Fruit fly (Drosophila melanogaster) whole organism, embryonic: Measurements from ENCODE around the gene CG4957.

ENCODE experiments used
- Aef1 ChIP-seq: fragments of 200-800 bp; sonication (Bioruptor generic); IDR thresholded peaks from 3 replicates; pipeline ENCODE4 v1.3.6; 2022; ENCODE audit warnings: missing biosample characterization, missing genetic modification characterization
- Atf6 ChIP-seq: fragments of 200-800 bp; sonication (Bioruptor generic); IDR thresholded peaks from 2 replicates; pipeline ENCODE4 v1.3.6; 2022; ENCODE audit warnings: missing biosample characterization, missing genetic modification characterization
- Bdp1 ChIP-seq: fragments of 200-800 bp; sonication (Bioruptor generic); optimal IDR thresholded peaks from 3 replicates; lab custom pipeline; 2016; ENCODE audit warnings: missing biosample characterization, missing genetic modification characterization
- CG11398 ChIP-seq: fragments of 200-800 bp; sonication (Bioruptor generic); optimal IDR thresholded peaks from 2 replicates; lab custom pipeline; 2016; ENCODE audit warnings: missing biosample characterization, missing genetic modification characterization
- CG11504 ChIP-seq: fragments of 200-800 bp; sonication (Bioruptor generic); optimal IDR thresholded peaks from 3 replicates; lab custom pipeline; 2019; ENCODE audit warnings: missing biosample characterization, mild to moderate bottlenecking, missing genetic modification characterization, moderate library complexity
- CG14710 ChIP-seq: fragments of 200-800 bp; sonication (Bioruptor generic); optimal IDR thresholded peaks from 3 replicates; lab custom pipeline; 2019; ENCODE audit warnings: missing biosample characterization, mild to moderate bottlenecking, missing genetic modification characterization, moderate library complexity
- CG1603 ChIP-seq: fragments of 200-800 bp; sonication (Bioruptor generic); optimal IDR thresholded peaks from 2 replicates; lab custom pipeline; 2019; ENCODE audit warnings: missing biosample characterization, mild to moderate bottlenecking, missing genetic modification characterization, moderate library complexity
- CG16815 ChIP-seq: fragments of 200-800 bp; sonication (Bioruptor generic); optimal IDR thresholded peaks from 3 replicates; lab custom pipeline; 2017; ENCODE audit warnings: missing biosample characterization, mild to moderate bottlenecking, missing genetic modification characterization
- CG17361 ChIP-seq: fragments of 200-800 bp; sonication (Bioruptor generic); IDR thresholded peaks from 3 replicates; pipeline ENCODE4 v1.3.6; 2022; ENCODE audit warnings: missing biosample characterization, missing genetic modification characterization
- CG30020 ChIP-seq: fragments of 200-800 bp; optimal IDR thresholded peaks from 2 replicates; lab custom pipeline; 2019; ENCODE audit warnings: missing biosample characterization, mild to moderate bottlenecking, missing genetic modification characterization, moderate library complexity
- CG30431 ChIP-seq: fragments of 200-800 bp; sonication (Bioruptor generic); optimal IDR thresholded peaks from 2 replicates; lab custom pipeline; 2017; ENCODE audit warnings: missing biosample characterization, missing genetic modification characterization
- CG5953 ChIP-seq: fragments of 200-800 bp; sonication (Bioruptor generic); IDR thresholded peaks from 2 replicates; pipeline ENCODE4 v1.3.6; 2022; ENCODE audit warnings: missing biosample characterization, missing genetic modification characterization
- CG6175 ChIP-seq: fragments of 200-800 bp; sonication (Bioruptor generic); IDR thresholded peaks from 3 replicates; pipeline ENCODE4 v1.3.6; 2022; ENCODE audit warnings: missing biosample characterization, missing genetic modification characterization
- CG6272 ChIP-seq: fragments of 200-800 bp; sonication (Bioruptor generic); IDR thresholded peaks from 2 replicates; pipeline ENCODE4 v1.3.6; 2022; ENCODE audit warnings: missing biosample characterization, missing genetic modification characterization
- CG7839 ChIP-seq: fragments of 200-800 bp; sonication (Bioruptor generic); optimal IDR thresholded peaks from 3 replicates; lab custom pipeline; 2018; ENCODE audit warnings: missing biosample characterization, mild to moderate bottlenecking, missing genetic modification characterization, moderate library complexity
- CG7987 ChIP-seq: fragments of 200-800 bp; sonication (Bioruptor generic); optimal IDR thresholded peaks from 2 replicates; lab custom pipeline; 2018; ENCODE audit warnings: missing biosample characterization, mild to moderate bottlenecking, missing genetic modification characterization, moderate library complexity
- CG9215 ChIP-seq: fragments of 200-800 bp; sonication (Bioruptor generic); IDR thresholded peaks from 2 replicates; pipeline ENCODE4 v1.3.6; 2022; ENCODE audit warnings: missing biosample characterization, missing genetic modification characterization
- CTCF ChIP-seq: fragments of 200-800 bp; sonication (Bioruptor generic); optimal IDR thresholded peaks from 2 replicates; lab custom pipeline; 2017; ENCODE audit warnings: missing biosample characterization, mild to moderate bottlenecking, missing genetic modification characterization, moderate library complexity
- CrebB ChIP-seq: fragments of 200-800 bp; sonication (Bioruptor generic); optimal IDR thresholded peaks from 3 replicates; lab custom pipeline; 2018; ENCODE audit warnings: missing biosample characterization, mild to moderate bottlenecking, missing genetic modification characterization
- Dref ChIP-seq: fragments of 200-800 bp; sonication (Bioruptor generic); IDR thresholded peaks from 2 replicates; pipeline ENCODE4 v1.3.6; 2022; ENCODE audit warnings: missing biosample characterization, missing genetic modification characterization
- Lhr ChIP-seq: fragments of 200-800 bp; sonication (Bioruptor generic); optimal IDR thresholded peaks from 3 replicates; lab custom pipeline; 2017; ENCODE audit warnings: mild to moderate bottlenecking, missing biosample characterization, missing genetic modification reagents, missing genetic modification characterization
- Myb ChIP-seq: fragments of 200-800 bp; sonication (Bioruptor generic); optimal IDR thresholded peaks from 2 replicates; lab custom pipeline; 2016; ENCODE audit warnings: missing biosample characterization, missing genetic modification characterization
- NC2β ChIP-seq: fragments of 200-800 bp; sonication (Bioruptor generic); optimal IDR thresholded peaks from 2 replicates; lab custom pipeline; 2016; ENCODE audit warnings: missing biosample characterization, missing genetic modification characterization
- Nf-YB ChIP-seq: fragments of 200-800 bp; sonication (Bioruptor generic); optimal IDR thresholded peaks from 3 replicates; lab custom pipeline; 2019; ENCODE audit warnings: missing biosample characterization, mild to moderate bottlenecking, missing genetic modification characterization, moderate library complexity
- Pdp1 ChIP-seq, 2 experiments: fragments of 200-800 bp; sonication (Bioruptor generic); optimal IDR thresholded peaks; 3 replicates each; lab custom pipeline; 2016; ENCODE audit warnings: missing biosample characterization in 2 of 2, missing genetic modification characterization in 2 of 2, mild to moderate bottlenecking in 1 of 2, moderate library complexity in 1 of 2
- Sin3A ChIP-seq: fragments of >200 bp; optimal IDR thresholded peaks from 2 replicates; lab custom pipeline; 2018
- Sry-δ ChIP-seq: fragments of 200-800 bp; sonication (Bioruptor generic); optimal IDR thresholded peaks from 2 replicates; lab custom pipeline; 2016; ENCODE audit warnings: missing biosample characterization, missing genetic modification characterization
- amos ChIP-seq: fragments of 200-800 bp; sonication (Bioruptor generic); IDR thresholded peaks from 2 replicates; pipeline ENCODE4 v1.3.6; 2022; ENCODE audit warnings: missing biosample characterization, missing genetic modification characterization; ENCODE audit not compliant: partially characterized antibody
- aop ChIP-seq: fragments of 200-800 bp; sonication (Bioruptor generic); IDR thresholded peaks from 2 replicates; pipeline ENCODE4 v1.3.6; 2022; ENCODE audit warnings: missing biosample characterization, missing genetic modification characterization
- bowl ChIP-seq: fragments of 200-800 bp; sonication (Bioruptor generic); IDR thresholded peaks from 2 replicates; pipeline ENCODE4 v1.3.6; 2022; ENCODE audit warnings: missing biosample characterization, missing genetic modification characterization
- crp ChIP-seq, 2 experiments: fragments of 200-800 bp; sonication (Bioruptor generic); optimal IDR thresholded peaks; 2 replicates in 1 of 2; 3 replicates in 1 of 2; lab custom pipeline; 2017; ENCODE audit warnings: missing biosample characterization in 2 of 2, missing genetic modification characterization in 2 of 2, mild to moderate bottlenecking in 1 of 2, moderate library complexity in 1 of 2
- disco-r ChIP-seq: fragments of 200-800 bp; sonication (Bioruptor generic); optimal IDR thresholded peaks from 2 replicates; lab custom pipeline; 2016; ENCODE audit warnings: missing biosample characterization, missing genetic modification characterization
- dmrt11E ChIP-seq: fragments of 200-800 bp; sonication (Bioruptor generic); optimal IDR thresholded peaks from 3 replicates; lab custom pipeline; 2018; ENCODE audit warnings: missing biosample characterization, mild to moderate bottlenecking, missing genetic modification characterization, moderate library complexity
- h ChIP-seq: fragments of >200 bp; optimal IDR thresholded peaks from 2 replicates; lab custom pipeline; 2017
- jumu ChIP-seq: fragments of 200-800 bp; sonication (Bioruptor generic); optimal IDR thresholded peaks from 3 replicates; lab custom pipeline; 2016; ENCODE audit warnings: missing biosample characterization, missing genetic modification characterization
- lilli ChIP-seq: fragments of 200-800 bp; sonication (Bioruptor generic); optimal IDR thresholded peaks from 3 replicates; lab custom pipeline; 2016; ENCODE audit warnings: missing biosample characterization, missing genetic modification characterization
- lola ChIP-seq, 3 experiments: fragments of >200 bp in 2 of 3; fragments of 200-800 bp in 1 of 3; sonication (Bioruptor generic) in 1 of 3; optimal IDR thresholded peaks; 2 replicates each; lab custom pipeline; 2017 to 2019; ENCODE audit warnings: missing biosample characterization in 3 of 3, missing genetic modification characterization in 3 of 3, mild to moderate bottlenecking in 1 of 3, moderate library complexity in 1 of 3
- mirr ChIP-seq: fragments of 200-800 bp; sonication (Bioruptor generic); optimal IDR thresholded peaks from 3 replicates; lab custom pipeline; 2018; ENCODE audit warnings: missing biosample characterization, mild to moderate bottlenecking, missing genetic modification characterization
- nmo ChIP-seq: fragments of 200-800 bp; sonication (Bioruptor generic); optimal IDR thresholded peaks from 2 replicates; lab custom pipeline; 2018; ENCODE audit warnings: missing biosample characterization, mild to moderate bottlenecking, missing genetic modification characterization, moderate library complexity
- onecut ChIP-seq: fragments of 200-800 bp; sonication (Bioruptor generic); IDR thresholded peaks from 2 replicates; pipeline ENCODE4 v1.3.6; 2022; ENCODE audit warnings: missing biosample characterization, missing genetic modification characterization
- pan ChIP-seq, 4 experiments: fragments of >200 bp in 3 of 4; fragments of 200-800 bp in 1 of 4; sonication (Bioruptor generic) in 1 of 4; optimal IDR thresholded peaks in 3 of 4; IDR thresholded peaks in 1 of 4; 2 replicates each; pipeline versions ENCODE4 v1.3.6 to Lab custom; 2017 to 2022; ENCODE audit warnings: missing biosample characterization in 2 of 4, missing genetic modification characterization in 2 of 4, mixed read lengths in 1 of 4
- pb ChIP-seq: fragments of 200-800 bp; sonication (Bioruptor generic); optimal IDR thresholded peaks from 3 replicates; lab custom pipeline; 2016; ENCODE audit warnings: missing biosample characterization, missing genetic modification characterization
- phol ChIP-seq: fragments of 200-800 bp; sonication (Bioruptor generic); optimal IDR thresholded peaks from 3 replicates; lab custom pipeline; 2018; ENCODE audit warnings: missing biosample characterization, mild to moderate bottlenecking, missing genetic modification characterization, moderate library complexity
- rib ChIP-seq: fragments of 200-800 bp; sonication (Bioruptor generic); IDR thresholded peaks from 2 replicates; pipeline ENCODE4 v1.3.6; 2022; ENCODE audit warnings: missing biosample characterization, missing genetic modification characterization
- sens ChIP-seq: fragments of 200-800 bp; sonication (Bioruptor generic); peaks from one replicate; lab custom pipeline; 2016; ENCODE audit warnings: missing biosample characterization, missing genetic modification characterization
- sob ChIP-seq: fragments of 200-800 bp; sonication (Bioruptor generic); IDR thresholded peaks from 2 replicates; pipeline ENCODE4 v1.3.6; 2022; ENCODE audit warnings: missing biosample characterization, missing genetic modification characterization
- ssp ChIP-seq: fragments of 200-800 bp; sonication (Bioruptor generic); IDR thresholded peaks from 2 replicates; pipeline ENCODE4 v1.3.6; 2022; ENCODE audit warnings: missing biosample characterization, missing genetic modification characterization
- stwl ChIP-seq: fragments of 200-800 bp; sonication (Bioruptor generic); optimal IDR thresholded peaks from 3 replicates; lab custom pipeline; 2018; ENCODE audit warnings: missing biosample characterization, mild to moderate bottlenecking, missing genetic modification characterization, moderate library complexity
- sug ChIP-seq: fragments of 200-800 bp; optimal IDR thresholded peaks from 2 replicates; lab custom pipeline; 2019; ENCODE audit warnings: missing biosample characterization, mild to moderate bottlenecking, missing genetic modification characterization, moderate library complexity
- ttk ChIP-seq: fragments of 200-800 bp; sonication (Bioruptor generic); IDR thresholded peaks from 2 replicates; pipeline ENCODE4 v2.1.2; 2022; ENCODE audit warnings: missing biosample characterization, missing genetic modification characterization

CG4957 gene

DNA sequence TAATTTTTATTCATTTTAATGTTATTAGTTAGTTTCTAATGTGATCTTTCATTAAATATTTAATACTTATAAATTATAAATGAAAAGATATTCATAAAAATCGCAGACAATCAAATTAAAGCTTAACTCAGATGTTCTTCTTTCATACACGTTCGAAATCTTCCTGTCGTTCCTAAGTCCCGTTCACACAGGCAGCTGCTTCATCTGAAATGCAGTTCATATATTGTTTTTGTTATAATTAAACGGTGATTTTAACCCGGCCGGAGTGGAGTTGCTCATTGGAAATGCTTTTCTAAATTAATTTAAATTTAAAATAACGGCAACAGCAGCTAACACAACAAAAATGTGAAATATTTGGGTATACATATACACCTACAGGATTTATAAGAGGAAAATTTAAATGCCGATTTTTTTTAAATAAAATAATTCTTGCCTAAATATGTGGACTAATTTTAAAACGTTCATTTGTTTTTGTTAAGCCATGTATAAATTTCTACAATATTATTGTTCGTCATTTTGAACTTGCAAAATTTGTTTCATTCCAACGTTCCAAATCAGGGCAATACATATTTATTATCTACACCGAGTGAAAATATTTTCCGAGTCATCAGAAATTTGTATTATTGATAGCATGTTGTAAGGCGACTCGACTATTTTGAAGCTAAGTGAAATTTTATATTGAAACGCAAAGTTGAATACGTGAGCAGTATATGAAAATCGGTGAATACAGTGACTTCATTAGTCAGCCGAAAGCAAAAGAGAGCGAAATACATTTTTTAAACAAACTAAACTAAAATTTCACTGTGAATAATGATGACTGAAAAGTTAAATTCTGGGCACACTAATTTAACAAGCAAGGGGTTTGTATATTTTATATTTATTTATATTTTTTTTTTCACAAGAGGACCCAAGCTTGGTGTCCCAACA is 29.7 kb upstream of the CG4957 start, which contains the start of gene me31B (continued):
- TF ChIP-seq CrebB (tag; lab: Kevin White, UChicago) (no peak), sug (tag; lab: Kevin White, UChicago) (no peak), NC2β (GFP tag; lab: Kevin White, UChicago) (no peak), bowl (no peak), CG30431 (GFP tag; lab: Kevin White, UChicago) (no peak), CG6272 (GFP tag; lab: Robert Waterston, UW) (no peak), pb (no peak), mirr (GFP tag; lab: Kevin White, UChicago) (no peak), phol (tag; lab: Kevin White, UChicago) (peak; percentile 60), CG5953 (GFP tag; lab: Robert Waterston, UW) (no peak), jumu (no peak), CG9215 (no peak), rib (GFP tag; lab: Robert Waterston, UW) (no peak), Pdp1 (GFP tag; optimal IDR thresholded peaks at IDR 0.05; lab: Kevin White, UChicago) (peak in 1 of 2 experiments; percentile 15), h (lab: Kevin White, UChicago) (no peak), aop (GFP tag; lab: Robert Waterston, UW) (no peak), dmrt11E (peak; percentile 14), CG30020 (tag; lab: Kevin White, UChicago) (peak; percentile 100), CG14710 (tag; lab: Kevin White, UChicago) (peak; percentile 33), sens (GFP tag; lab: Kevin White, UChicago) (peak; percentile 9), CG16815 (GFP tag; lab: Kevin White, UChicago) (no peak), lilli (GFP tag; lab: Kevin White, UChicago) (no peak), CG1603 (tag; lab: Kevin White, UChicago) (peak; percentile 99), CTCF (GFP tag; lab: Kevin White, UChicago) (no peak), CG7839 (no peak), Nf-YB (GFP tag; lab: Kevin White, UChicago) (no peak), Lhr (GFP tag; lab: Kevin White, UChicago) (peak; percentile 7), Myb (GFP tag; lab: Kevin White, UChicago) (no peak), Sin3A (lab: Kevin White, UChicago) (no peak), amos (GFP tag; lab: Robert Waterston, UW) (no peak), ssp (GFP tag; lab: Robert Waterston, UW) (peak; percentile 88), Sry-δ (GFP tag; lab: Kevin White, UChicago) (peak; percentile 1), onecut (GFP tag; lab: Robert Waterston, UW) (no peak), Dref (GFP tag; lab: Robert Waterston, UW) (no peak), crp (GFP tag; optimal IDR thresholded peaks at IDR 0.05; lab: Kevin White, UChicago) (peak in 1 of 2 experiments; percentile 35), CG7987 (GFP tag; lab: Kevin White, UChicago) (no peak), CG11504 (tag; lab: Kevin White, UChicago) (no peak), stwl (no peak), Aef1 (GFP tag; lab: Robert Waterston, UW) (no peak), nmo (GFP tag; lab: Kevin White, UChicago) (peak; percentile 61), CG11398 (GFP tag; lab: Kevin White, UChicago) (peak; percentile 97), CG17361 (GFP tag; lab: Robert Waterston, UW) (peak; percentile 70; the same call in 1 of the 3 replicates), lola (GFP tag; optimal IDR thresholded peaks at IDR 0.05; lab: Kevin White, UChicago) (peak in 1 of 3 experiments; percentile 26), Bdp1 (no peak), disco-r (no peak), CG6175 (GFP tag; lab: Robert Waterston, UW) (no peak), Atf6 (GFP tag; lab: Robert Waterston, UW) (no peak), pan (optimal IDR thresholded peaks at IDR 0.05; lab: Kevin White, UChicago) (no peak), pan (GFP tag; optimal IDR thresholded peaks at IDR 0.05 in 1 of 2, IDR thresholded peaks at IDR 0.05 in 1 of 2) (no peak), ttk (GFP tag; lab: Robert Waterston, UW) (no peak), sob (GFP tag; lab: Robert Waterston, UW) (no peak)
